Worm (Caenorhabditis elegans) whole organism, L1 larva: ENCODE measurements around the gene T26G10.5.

Source experiments
- C16A3.4 ChIP-seq: fragments of 150-350 bp; optimal IDR thresholded peaks from 2 replicates; lab custom pipeline; 2014; ENCODE audit warnings: missing biosample characterization, missing genetic modification characterization
- C34B4.2 ChIP-seq: sonication (generic microtip); optimal IDR thresholded peaks from 2 replicates; lab custom pipeline; 2017; ENCODE audit warnings: mild to moderate bottlenecking, missing genetic modification characterization, missing compliant biosample characterization
- Y116A8C.19 ChIP-seq: sonication (generic microtip); optimal IDR thresholded peaks from 2 replicates; lab custom pipeline; 2016; ENCODE audit warnings: missing compliant biosample characterization, missing genetic modification characterization, borderline replicate concordance
- aha-1 ChIP-seq: fragments of 150-350 bp; optimal IDR thresholded peaks from 2 replicates; lab custom pipeline; 2014; ENCODE audit warnings: missing biosample characterization, missing genetic modification characterization
- ceh-63 ChIP-seq: fragments of 200-800 bp; sonication (Bioruptor generic); optimal IDR thresholded peaks from 2 replicates; lab custom pipeline; 2018; ENCODE audit warnings: mild to moderate bottlenecking, missing genetic modification characterization, missing compliant biosample characterization
- ceh-82 ChIP-seq, 3 experiments: fragments of 150-350 bp in 1 of 3; sonication (generic microtip) in 2 of 3; optimal IDR thresholded peaks; 2 replicates each; lab custom pipeline; 2014 to 2017; ENCODE audit warnings: missing biosample characterization in 3 of 3, missing genetic modification characterization in 3 of 3
- ceh-90 ChIP-seq: sonication (generic microtip); optimal IDR thresholded peaks from 2 replicates; lab custom pipeline; 2016; ENCODE audit warnings: missing genetic modification characterization, missing compliant biosample characterization
- dpl-1 ChIP-seq, 3 experiments: fragments of 150-350 bp in 2 of 3; sonication (generic microtip) in 1 of 3; optimal IDR thresholded peaks; 2 replicates each; lab custom pipeline; 2014 to 2017; ENCODE audit warnings: missing biosample characterization in 3 of 3, missing genetic modification characterization in 3 of 3, missing genetic modification reagents in 3 of 3
- efl-1 ChIP-seq, 4 experiments: fragments of 150-350 bp; optimal IDR thresholded peaks in 3 of 4; peaks in 1 of 4; 1 replicate in 1 of 4; 2 replicates in 3 of 4; lab custom pipeline; 2014; ENCODE audit warnings: missing biosample characterization in 2 of 4, missing genetic modification characterization in 2 of 4, missing genetic modification reagents in 2 of 4
- efl-3 ChIP-seq: fragments of 200-800 bp; sonication (Bioruptor generic); optimal IDR thresholded peaks from 2 replicates; lab custom pipeline; 2018; ENCODE audit warnings: mild to moderate bottlenecking, missing genetic modification characterization, missing compliant biosample characterization
- elt-2 ChIP-seq: sonication (generic microtip); optimal IDR thresholded peaks from 2 replicates; lab custom pipeline; 2016; ENCODE audit warnings: missing genetic modification characterization, mild to moderate bottlenecking, inconsistent platforms, missing compliant biosample characterization, missing genetic modification reagents
- ets-5 ChIP-seq: fragments of 200-800 bp; sonication (Bioruptor generic); IDR thresholded peaks from 2 replicates; pipeline ENCODE4 v1.3.6; 2022; ENCODE audit warnings: missing genetic modification characterization, missing compliant biosample characterization
- fkh-10 ChIP-seq: sonication (generic microtip); optimal IDR thresholded peaks from 2 replicates; lab custom pipeline; 2017; ENCODE audit warnings: missing biosample characterization, missing genetic modification reagents, missing genetic modification characterization
- fkh-8 ChIP-seq: sonication (generic microtip); optimal IDR thresholded peaks from 2 replicates; lab custom pipeline; 2016; ENCODE audit warnings: mild to moderate bottlenecking, missing genetic modification characterization, missing compliant biosample characterization
- fos-1 ChIP-seq: fragments of 150-350 bp; optimal IDR thresholded peaks from 2 replicates; lab custom pipeline; 2014; ENCODE audit warnings: missing biosample characterization, missing genetic modification characterization
- hlh-17 ChIP-seq: fragments of 200-800 bp; sonication (Bioruptor generic); optimal IDR thresholded peaks from 2 replicates; lab custom pipeline; 2018; ENCODE audit warnings: missing genetic modification characterization, mild to moderate bottlenecking, missing compliant biosample characterization, moderate library complexity, borderline replicate concordance
- hlh-4 ChIP-seq: sonication (generic microtip); optimal IDR thresholded peaks from 2 replicates; lab custom pipeline; 2016; ENCODE audit warnings: mild to moderate bottlenecking, missing genetic modification characterization, missing compliant biosample characterization
- hpl-2 ChIP-seq: fragments of 150-350 bp; optimal IDR thresholded peaks from 2 replicates; lab custom pipeline; 2014; ENCODE audit warnings: missing biosample characterization, missing genetic modification reagents, missing genetic modification characterization
- isw-1 ChIP-seq: fragments of 200-800 bp; sonication (Bioruptor generic); IDR thresholded peaks from 2 replicates; pipeline ENCODE4 v1.3.6; 2022; ENCODE audit warnings: missing genetic modification characterization, missing compliant biosample characterization
- jun-1 ChIP-seq: fragments of 150-350 bp; optimal IDR thresholded peaks from 2 replicates; lab custom pipeline; 2014; ENCODE audit warnings: missing biosample characterization, missing genetic modification reagents, missing genetic modification characterization
- lin-14 ChIP-seq: fragments of 200-800 bp; sonication (Bioruptor generic); optimal IDR thresholded peaks from 2 replicates; lab custom pipeline; 2018; ENCODE audit warnings: mild to moderate bottlenecking, missing genetic modification characterization, moderate library complexity, missing compliant biosample characterization
- lin-15B ChIP-seq: fragments of 150-350 bp; sonication (generic microtip); optimal IDR thresholded peaks from 3 replicates; lab custom pipeline; 2014; ENCODE audit warnings: missing biosample characterization, missing genetic modification characterization
- lin-35 ChIP-seq, 2 experiments: fragments of 150-350 bp; optimal IDR thresholded peaks; 2 replicates each; lab custom pipeline; 2014; ENCODE audit warnings: missing biosample characterization in 2 of 2, missing genetic modification characterization in 2 of 2, missing genetic modification reagents in 2 of 2
- lir-3 ChIP-seq: sonication (generic microtip); optimal IDR thresholded peaks from 2 replicates; lab custom pipeline; 2016; ENCODE audit warnings: mild to moderate bottlenecking, missing genetic modification characterization, moderate library complexity, missing compliant biosample characterization; ENCODE audit not compliant: poor library complexity
- mab-9 ChIP-seq: fragments of 200-800 bp; sonication (Bioruptor generic); IDR thresholded peaks from 2 replicates; pipeline ENCODE4 v1.3.6; 2022; ENCODE audit warnings: missing genetic modification reagents, missing genetic modification characterization, missing compliant biosample characterization
- mef-2 ChIP-seq: fragments of 150-350 bp; optimal IDR thresholded peaks from 2 replicates; lab custom pipeline; 2014; ENCODE audit warnings: missing biosample characterization, missing genetic modification characterization
- mep-1 ChIP-seq: fragments of 150-350 bp; optimal IDR thresholded peaks from 2 replicates; lab custom pipeline; 2014; ENCODE audit warnings: missing biosample characterization, missing genetic modification characterization
- nhr-11 ChIP-seq: fragments of 150-350 bp; optimal IDR thresholded peaks from 2 replicates; lab custom pipeline; 2014; ENCODE audit warnings: missing biosample characterization, missing genetic modification characterization
- nhr-237 ChIP-seq: fragments of 150-350 bp; optimal IDR thresholded peaks from 2 replicates; lab custom pipeline; 2014; ENCODE audit warnings: missing biosample characterization, missing genetic modification characterization
- nhr-47 ChIP-seq: sonication (generic microtip); optimal IDR thresholded peaks from 2 replicates; lab custom pipeline; 2016; ENCODE audit warnings: mild to moderate bottlenecking, missing genetic modification characterization, moderate library complexity, missing compliant biosample characterization
- nhr-71 ChIP-seq: sonication (generic microtip); optimal IDR thresholded peaks from 2 replicates; lab custom pipeline; 2016; ENCODE audit warnings: mild to moderate bottlenecking, missing genetic modification characterization, moderate library complexity, missing compliant biosample characterization
- nhr-77 ChIP-seq: fragments of 150-350 bp; optimal IDR thresholded peaks from 2 replicates; lab custom pipeline; 2014; ENCODE audit warnings: missing biosample characterization, missing genetic modification characterization
- nhr-84 ChIP-seq: sonication (generic microtip); optimal IDR thresholded peaks from 2 replicates; lab custom pipeline; 2017; ENCODE audit warnings: missing biosample characterization, missing genetic modification characterization
- nhr-85 ChIP-seq: sonication (generic microtip); peaks from one replicate; lab custom pipeline; 2016; ENCODE audit warnings: missing genetic modification characterization, inconsistent platforms, missing compliant biosample characterization
- nhr-90 ChIP-seq: sonication (generic microtip); optimal IDR thresholded peaks from 2 replicates; lab custom pipeline; 2016; ENCODE audit warnings: mild to moderate bottlenecking, missing genetic modification characterization, missing compliant biosample characterization; ENCODE audit not compliant: poor library complexity
- pag-3 ChIP-seq: sonication (generic microtip); optimal IDR thresholded peaks from 2 replicates; lab custom pipeline; 2017; ENCODE audit warnings: missing genetic modification characterization, mild to moderate bottlenecking, missing compliant biosample characterization, antibody characterized with exemption, borderline replicate concordance; ENCODE audit not compliant: insufficient read depth
- skn-1 ChIP-seq: fragments of 150-350 bp; optimal IDR thresholded peaks from 2 replicates; lab custom pipeline; 2014; ENCODE audit warnings: missing biosample characterization, missing genetic modification characterization
- snpc-4 ChIP-seq: fragments of 150-350 bp; optimal IDR thresholded peaks from 2 replicates; lab custom pipeline; 2014; ENCODE audit warnings: missing biosample characterization, missing genetic modification characterization
- snu-23 ChIP-seq: sonication (generic microtip); optimal IDR thresholded peaks from 2 replicates; lab custom pipeline; 2016; ENCODE audit warnings: missing genetic modification characterization, missing compliant biosample characterization
- sptf-1 ChIP-seq: fragments of 150-350 bp; optimal IDR thresholded peaks from 2 replicates; lab custom pipeline; 2014; ENCODE audit warnings: missing biosample characterization, missing genetic modification characterization
- swsn-7 ChIP-seq: sonication (generic microtip); optimal IDR thresholded peaks from 2 replicates; lab custom pipeline; 2016; ENCODE audit warnings: missing genetic modification characterization, missing compliant biosample characterization
- tbx-2 ChIP-seq: sonication (generic microtip); optimal IDR thresholded peaks from 2 replicates; lab custom pipeline; 2016; ENCODE audit warnings: missing genetic modification characterization, missing compliant biosample characterization
- tlp-1 ChIP-seq: fragments of 150-350 bp; optimal IDR thresholded peaks from 2 replicates; lab custom pipeline; 2014; ENCODE audit warnings: missing biosample characterization, missing genetic modification characterization
- unc-130 ChIP-seq: fragments of 150-350 bp; optimal IDR thresholded peaks from 2 replicates; lab custom pipeline; 2017; ENCODE audit warnings: missing biosample characterization, missing genetic modification characterization, inconsistent platforms
- unc-30 ChIP-seq: sonication (generic microtip); optimal IDR thresholded peaks from 2 replicates; lab custom pipeline; 2017; ENCODE audit warnings: missing biosample characterization, missing genetic modification characterization
- unc-86 ChIP-seq: sonication (generic microtip); optimal IDR thresholded peaks from 2 replicates; lab custom pipeline; 2016; ENCODE audit warnings: missing genetic modification characterization, missing compliant biosample characterization
- vab-15 ChIP-seq: sonication (generic microtip); optimal IDR thresholded peaks from 2 replicates; lab custom pipeline; 2017; ENCODE audit warnings: missing genotype, mild to moderate bottlenecking, missing genetic modification characterization, missing compliant biosample characterization
- zip-4 ChIP-seq: fragments of 200-800 bp; sonication (Bioruptor generic); optimal IDR thresholded peaks from 2 replicates; lab custom pipeline; 2018; ENCODE audit warnings: mild to moderate bottlenecking, missing genetic modification characterization, moderate library complexity, missing compliant biosample characterization
- ztf-11 ChIP-seq, 2 experiments: sonication (generic microtip); optimal IDR thresholded peaks; 2 replicates each; lab custom pipeline; 2016 to 2017; ENCODE audit warnings: missing genetic modification characterization in 2 of 2, missing biosample characterization in 1 of 2, missing compliant biosample characterization in 1 of 2
- ztf-4 ChIP-seq: fragments of 150-350 bp; optimal IDR thresholded peaks from 2 replicates; lab custom pipeline; 2014; ENCODE audit warnings: missing biosample characterization, missing genetic modification characterization

T26G10.5 gene

ce11 chrIII:9457192-9458103 lies 31.2 kb upstream of the T26G10.5 start (continued):
- TF ChIP-seq lir-3 (tag; lab: Kevin White, UChicago) (no peak), ets-5 (GFP tag; lab: Robert Waterston, UW) (no peak), mef-2 (tag; lab: Kevin White, UChicago) (no peak), nhr-90 (tag; lab: Kevin White, UChicago) (no peak), nhr-11 (tag; lab: Kevin White, UChicago) (no peak), sptf-1 (no peak), hpl-2 (GFP tag; lab: Kevin White, UChicago) (no peak), swsn-7 (tag; lab: Kevin White, UChicago) (peak; percentile 15), skn-1 (tag; lab: Kevin White, UChicago) (no peak), Y116A8C.19 (tag; lab: Kevin White, UChicago) (no peak), pag-3 (tag; lab: Kevin White, UChicago) (peak; percentile 41), nhr-47 (tag; lab: Kevin White, UChicago) (peak; percentile 15), dpl-1 (GFP tag; optimal IDR thresholded peaks at IDR 0.05; lab: Kevin White, UChicago) (peak in 2 of 3 experiments; percentile 23 to 34), hlh-4 (tag; lab: Kevin White, UChicago) (no peak), hlh-17 (no peak), mab-9 (GFP tag; lab: Robert Waterston, UW) (peak; percentile 23; the same call in 1 of the 2 replicates), lin-15B (no peak), lin-14 (GFP tag; lab: Kevin White, UChicago) (peak; percentile 90), fos-1 (tag; lab: Kevin White, UChicago) (no peak), fkh-10 (GFP tag; lab: Kevin White, UChicago) (no peak), vab-15 (tag; lab: Kevin White, UChicago) (no peak), lin-35 (GFP tag; optimal IDR thresholded peaks at IDR 0.05; lab: Kevin White, UChicago) (peak; percentile 3 to 21), ceh-82 (tag; optimal IDR thresholded peaks at IDR 0.05; lab: Kevin White, UChicago) (no peak), tbx-2 (tag; lab: Kevin White, UChicago) (peak; percentile 56), unc-130 (tag; lab: Kevin White, UChicago) (peak; percentile 80), isw-1 (GFP tag; lab: Robert Waterston, UW) (no peak), tlp-1 (tag; lab: Kevin White, UChicago) (no peak), unc-86 (tag; lab: Kevin White, UChicago) (no peak), elt-2 (tag; lab: Kevin White, UChicago) (no peak), fkh-8 (tag; lab: Kevin White, UChicago) (no peak), ztf-11 (tag; optimal IDR thresholded peaks at IDR 0.05; lab: Kevin White, UChicago) (no peak), unc-30 (tag; lab: Kevin White, UChicago) (no peak), C34B4.2 (tag; lab: Kevin White, UChicago) (no peak), snpc-4 (tag; lab: Kevin White, UChicago) (no peak), nhr-84 (tag; lab: Kevin White, UChicago) (no peak), efl-3 (GFP tag; lab: Kevin White, UChicago) (no peak), nhr-237 (no peak), mep-1 (tag; lab: Kevin White, UChicago) (peak; percentile 37), snu-23 (GFP tag; lab: Kevin White, UChicago) (peak; percentile 64), jun-1 (tag; lab: Kevin White, UChicago) (no peak), nhr-85 (tag; lab: Kevin White, UChicago) (no peak), efl-1 (optimal IDR thresholded peaks at IDR 0.05; lab: Kevin White, UChicago) (peak in 1 of 2 experiments; percentile 23), efl-1 (GFP tag; optimal IDR thresholded peaks at IDR 0.05 in 1 of 2; lab: Kevin White, UChicago) (peak in 1 of 2 experiments; percentile 93), nhr-71 (tag; lab: Kevin White, UChicago) (peak; percentile 82), ztf-4 (tag; lab: Kevin White, UChicago) (peak; percentile 48), C16A3.4 (tag; lab: Kevin White, UChicago) (peak; percentile 15), ceh-90 (tag; lab: Kevin White, UChicago) (no peak), nhr-77 (tag; lab: Kevin White, UChicago) (peak; percentile 10), zip-4 (no peak), aha-1 (tag; lab: Kevin White, UChicago) (no peak), ceh-63 (no peak)
